Worm (Caenorhabditis elegans) whole organism, L3 larva: ENCODE results near the gene Y73B3A.4.
"Not testable (repeated sequence)": the region's sequence is repeated elsewhere in the genome, so short reads cannot be mapped to it uniquely, and the experiment has no call there.

Experiments used
- ZK546.5 ChIP-seq: sonication (generic microtip); optimal IDR thresholded peaks from 2 replicates; lab custom pipeline; 2017; ENCODE audit warnings: missing biosample characterization, missing genetic modification characterization
- aly-2 ChIP-seq: fragments of 150-350 bp; optimal IDR thresholded peaks from 2 replicates; lab custom pipeline; 2014; ENCODE audit warnings: missing biosample characterization, missing genetic modification characterization
- fkh-10 ChIP-seq: sonication (generic microtip); optimal IDR thresholded peaks from 2 replicates; lab custom pipeline; 2017; ENCODE audit warnings: missing biosample characterization, missing genetic modification reagents, missing genetic modification characterization
- fos-1 ChIP-seq: fragments of 150-350 bp; optimal IDR thresholded peaks from 2 replicates; lab custom pipeline; 2014; ENCODE audit warnings: missing biosample characterization, missing genetic modification characterization
- mml-1 ChIP-seq: fragments of 150-350 bp; sonication (generic microtip); optimal IDR thresholded peaks from 3 replicates; lab custom pipeline; 2014; ENCODE audit warnings: missing biosample characterization, missing genetic modification characterization
- nfya-1 ChIP-seq: sonication (generic microtip); optimal IDR thresholded peaks from 2 replicates; lab custom pipeline; 2017; ENCODE audit warnings: missing genetic modification characterization, mild to moderate bottlenecking, missing compliant biosample characterization, antibody characterized with exemption, moderate library complexity; ENCODE audit not compliant: insufficient read depth
- nhr-43 ChIP-seq: sonication (generic microtip); optimal IDR thresholded peaks from 2 replicates; lab custom pipeline; 2016; ENCODE audit warnings: mild to moderate bottlenecking, missing genetic modification characterization, missing compliant biosample characterization; ENCODE audit not compliant: poor library complexity, severe bottlenecking
- pqm-1 ChIP-seq: fragments of 150-350 bp; optimal IDR thresholded peaks from 2 replicates; lab custom pipeline; 2017; ENCODE audit warnings: missing biosample characterization, missing genetic modification characterization, inconsistent platforms
- sea-2 ChIP-seq: fragments of 150-350 bp; sonication (generic microtip); optimal IDR thresholded peaks from 4 replicates; lab custom pipeline; 2014; ENCODE audit warnings: missing biosample characterization, missing genetic modification reagents, missing genetic modification characterization
- tbx-2 ChIP-seq: sonication (generic microtip); optimal IDR thresholded peaks from 2 replicates; lab custom pipeline; 2016; ENCODE audit warnings: mild to moderate bottlenecking, missing genetic modification characterization, missing compliant biosample characterization
- zag-1 ChIP-seq: fragments of 150-350 bp; optimal IDR thresholded peaks from 2 replicates; lab custom pipeline; 2014; ENCODE audit warnings: missing biosample characterization, missing genetic modification characterization
- ztf-11 ChIP-seq: fragments of 150-350 bp; optimal IDR thresholded peaks from 2 replicates; lab custom pipeline; 2014; ENCODE audit warnings: missing biosample characterization, missing genetic modification characterization

DNA sequence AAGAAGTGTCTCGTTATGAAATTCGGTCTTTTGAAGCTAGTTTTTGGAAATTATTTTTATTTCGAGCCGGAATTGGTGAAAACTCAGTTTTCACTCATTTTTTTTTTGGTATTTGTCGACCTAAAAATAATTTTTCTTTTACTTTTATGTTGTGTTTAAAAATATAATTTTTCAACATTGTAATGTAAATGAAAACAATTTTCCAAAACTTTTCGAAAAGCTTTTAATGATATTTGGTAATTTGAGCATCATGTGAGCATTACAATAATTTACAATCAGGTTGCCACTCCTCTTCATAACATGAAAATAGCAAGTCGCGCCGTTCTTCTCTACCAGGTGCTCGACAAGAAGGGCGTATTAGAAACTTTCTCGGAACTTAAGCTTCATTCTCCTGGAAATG lies 9.8 kb upstream of the Y73B3A.4 start, which contains the start of gene fbxa-221:
- TF ChIP-seq mml-1 (tag; lab: Kevin White, UChicago); nhr-43 (tag; lab: Kevin White, UChicago); zag-1 (tag; lab: Kevin White, UChicago); nfya-1 (tag; lab: Kevin White, UChicago); fos-1 (tag; lab: Kevin White, UChicago); tbx-2 (tag; lab: Kevin White, UChicago); sea-2; fkh-10 (GFP tag; lab: Kevin White, UChicago); ZK546.5; ztf-11 (tag; lab: Kevin White, UChicago); pqm-1 (tag; lab: Kevin White, UChicago); aly-2 (tag; lab: Kevin White, UChicago): not testable (repeated sequence)
